Fruit fly (Drosophila melanogaster): ENCODE results near the gene CG14316.

Gene CG14316

dm6 chr3R:18185385-18185784, 33.5 kb downstream of the CG14316 start, which contains the start of the genes Arp5 and CG7208 (continued):
- TF ChIP-seq CG4854 (GFP tag; optimal IDR thresholded peaks at IDR 0.05) (peak; percentile 58), E2f2 (GFP tag; IDR thresholded peaks at IDR 0.05) (peak; percentile 60; the same call in 1 of the 2 replicates), cad (GFP tag; optimal IDR thresholded peaks at IDR 0.05) (no peak), CG3281 (GFP tag; optimal IDR thresholded peaks at IDR 0.05) (peak; percentile 73), Optix (GFP tag; IDR thresholded peaks at IDR 0.05) (no peak), ham (GFP tag; IDR thresholded peaks at IDR 0.05) (no peak), stwl (tag; optimal IDR thresholded peaks at IDR 0.05) (peak; percentile 95), CG7745 (tag; optimal IDR thresholded peaks at IDR 0.05) (no peak), Opbp (GFP tag; IDR thresholded peaks at IDR 0.05; ENCODE audit: partially characterized antibody) (no peak), HLH3B (GFP tag; IDR thresholded peaks at IDR 0.05) (no peak), CG17359 (tag; optimal IDR thresholded peaks at IDR 0.05) (peak; percentile 74), HmgZ (tag; optimal IDR thresholded peaks at IDR 0.05) (peak; percentile 80), CG6683 (GFP tag; optimal IDR thresholded peaks at IDR 0.05) (peak; percentile 39), nau (GFP tag; optimal IDR thresholded peaks at IDR 0.05) (no peak), CG14965 (GFP tag; optimal IDR thresholded peaks at IDR 0.05; ENCODE audit: borderline replicate concordance) (no peak), Rfx (GFP tag; IDR thresholded peaks at IDR 0.05) (peak; percentile 81), Nf-YB (GFP tag; optimal IDR thresholded peaks at IDR 0.05) (peak; percentile 52), sna (GFP tag; IDR thresholded peaks at IDR 0.05; ENCODE audit: partially characterized antibody) (peak; percentile 64; the same call in 1 of the 2 replicates), bcd (GFP tag; optimal IDR thresholded peaks at IDR 0.05) (peak; percentile 74), p53 (GFP tag; optimal IDR thresholded peaks at IDR 0.05) (no peak), CG3407 (GFP tag; optimal IDR thresholded peaks at IDR 0.05) (peak; percentile 30), CG1647 (GFP tag; optimal IDR thresholded peaks at IDR 0.05) (peak; percentile 51), Mad (GFP tag; optimal IDR thresholded peaks at IDR 0.05) (peak; percentile 53), danr (GFP tag; IDR thresholded peaks at IDR 0.05) (0 out of 2 replicates have a peak, but pooled peaks have one; percentile 10), CG10321 (GFP tag; IDR thresholded peaks at IDR 0.05) (no peak), schlank (tag; optimal IDR thresholded peaks at IDR 0.05) (no peak), dimm (GFP tag; IDR thresholded peaks at IDR 0.05) (no peak), Asciz (GFP tag; optimal IDR thresholded peaks at IDR 0.05) (no peak), B-H2 (GFP tag; optimal IDR thresholded peaks at IDR 0.05) (peak; percentile 71), CG6854 (GFP tag; optimal IDR thresholded peaks at IDR 0.05) (no peak), CG6654 (GFP tag; optimal IDR thresholded peaks at IDR 0.05) (no peak), CG17802 (tag; optimal IDR thresholded peaks at IDR 0.05) (peak; percentile 11), CG10147 (GFP tag; optimal IDR thresholded peaks at IDR 0.05) (peak; percentile 59), CG8388 (GFP tag; optimal IDR thresholded peaks at IDR 0.05) (peak; percentile 52), Hmr (GFP tag; optimal IDR thresholded peaks at IDR 0.05) (peak; percentile 81), HLH4C (GFP tag; IDR thresholded peaks at IDR 0.05; ENCODE audit: partially characterized antibody) (no peak), nmo (GFP tag; optimal IDR thresholded peaks at IDR 0.05) (peak; percentile 83), vvl (GFP tag; IDR thresholded peaks at IDR 0.05) (peak; percentile 57), Six4 (GFP tag; optimal IDR thresholded peaks at IDR 0.05) (peak; percentile 40), Atf-2 (GFP tag; optimal IDR thresholded peaks at IDR 0.05) (peak; percentile 48), odd (GFP tag; optimal IDR thresholded peaks at IDR 0.05) (no peak), HLHmδ (GFP tag; optimal IDR thresholded peaks at IDR 0.05) (no peak), CG10959 (GFP tag; IDR thresholded peaks at IDR 0.05) (no peak), Sin3A (optimal IDR thresholded peaks at IDR 0.05) (peak; percentile 9), Blimp-1 (GFP tag; optimal IDR thresholded peaks at IDR 0.05) (peak; percentile 77), CG10654 (GFP tag; optimal IDR thresholded peaks at IDR 0.05) (peak; percentile 60), Tbp (GFP tag; optimal IDR thresholded peaks at IDR 0.05) (no peak), CG33213 (GFP tag; optimal IDR thresholded peaks at IDR 0.05) (peak; percentile 53), jigr1 (GFP tag; IDR thresholded peaks at IDR 0.05) (no peak), trem (tag; optimal IDR thresholded peaks at IDR 0.05) (peak; percentile 58), Sox102F (GFP tag; optimal IDR thresholded peaks at IDR 0.05) (no peak)

Measured in whole organism, embryonic.